Worm (Caenorhabditis elegans) whole organism, young adult: ENCODE measurements around the gene pat-12.

Experiments
- B0019.2 ChIP-seq: fragments of 200-800 bp; sonication (Bioruptor generic); conservative IDR thresholded peaks from 2 replicates; pipeline ENCODE4 v1.3.6; 2022; ENCODE audit warnings: missing genetic modification reagents, missing genetic modification characterization, missing compliant biosample characterization
- B0035.1 ChIP-seq: sonication (generic microtip); optimal IDR thresholded peaks from 2 replicates; lab custom pipeline; 2016; ENCODE audit warnings: missing genetic modification characterization, mild to moderate bottlenecking, missing compliant biosample characterization, missing genotype, missing genetic modification reagents
- D2030.7 ChIP-seq: fragments of 200-800 bp; sonication (Bioruptor generic); IDR thresholded peaks from 2 replicates; pipeline ENCODE4 v1.3.6; 2022; ENCODE audit warnings: missing genetic modification reagents, missing genetic modification characterization, missing compliant biosample characterization
- F22D6.2 ChIP-seq: sonication (generic microtip); optimal IDR thresholded peaks from 2 replicates; lab custom pipeline; 2016; ENCODE audit warnings: mild to moderate bottlenecking, missing genetic modification characterization, missing compliant biosample characterization
- F33H1.4 ChIP-seq: fragments of 200-800 bp; sonication (Bioruptor generic); IDR thresholded peaks from 2 replicates; pipeline ENCODE4 v1.3.6; 2022; ENCODE audit warnings: missing genetic modification reagents, missing genetic modification characterization, missing compliant biosample characterization
- Y67H2A.10 ChIP-seq: fragments of 200-800 bp; sonication (Bioruptor generic); conservative IDR thresholded peaks from 2 replicates; pipeline ENCODE4 v1.3.6; 2022; ENCODE audit warnings: missing genetic modification reagents, missing genetic modification characterization, missing compliant biosample characterization
- Y79H2A.3 ChIP-seq: fragments of 200-800 bp; sonication (Bioruptor generic); conservative IDR thresholded peaks from 2 replicates; pipeline ENCODE4 v1.3.6; 2022; ENCODE audit warnings: missing genetic modification reagents, missing genetic modification characterization, missing compliant biosample characterization
- aptf-2 ChIP-seq: fragments of 200-800 bp; sonication (Bioruptor generic); conservative IDR thresholded peaks from 2 replicates; pipeline ENCODE4 v1.3.6; 2022; ENCODE audit warnings: missing genetic modification reagents, missing genetic modification characterization, missing compliant biosample characterization
- atf-7 ChIP-seq: sonication (generic microtip); optimal IDR thresholded peaks from 2 replicates; lab custom pipeline; 2017; ENCODE audit warnings: mild to moderate bottlenecking, missing genetic modification characterization, missing compliant biosample characterization
- athp-1 ChIP-seq: sonication (generic microtip); optimal IDR thresholded peaks from 2 replicates; lab custom pipeline; 2017; ENCODE audit warnings: mild to moderate bottlenecking, missing genetic modification characterization, missing compliant biosample characterization
- attf-3 ChIP-seq: fragments of 200-800 bp; sonication (Bioruptor generic); conservative IDR thresholded peaks from 2 replicates; pipeline ENCODE4 v1.3.6; 2022; ENCODE audit warnings: missing genetic modification reagents, missing genetic modification characterization, missing compliant biosample characterization
- bed-1 ChIP-seq: fragments of 200-800 bp; sonication (Bioruptor generic); IDR thresholded peaks from 2 replicates; pipeline ENCODE4 v1.3.6; 2022; ENCODE audit warnings: missing genetic modification reagents, missing genetic modification characterization, missing compliant biosample characterization
- cebp-1 ChIP-seq, 2 experiments: fragments of 200-800 bp in 1 of 2; sonication (Bioruptor generic) in 1 of 2; sonication (generic microtip) in 1 of 2; IDR thresholded peaks in 1 of 2; optimal IDR thresholded peaks in 1 of 2; 2 replicates each; pipeline versions ENCODE4 v1.3.6 to Lab custom; 2017 to 2022; ENCODE audit warnings: missing compliant biosample characterization in 2 of 2, missing genetic modification characterization in 2 of 2, mild to moderate bottlenecking in 1 of 2, missing genetic modification reagents in 1 of 2, moderate library complexity in 1 of 2
- ceh-27 ChIP-seq: fragments of 200-800 bp; sonication (Bioruptor generic); optimal IDR thresholded peaks from 2 replicates; lab custom pipeline; 2018; ENCODE audit warnings: mild to moderate bottlenecking, missing genetic modification characterization, moderate library complexity, missing compliant biosample characterization
- ceh-40 ChIP-seq: fragments of 200-800 bp; sonication (Bioruptor generic); IDR thresholded peaks from 2 replicates; pipeline ENCODE4 v1.3.6; 2022; ENCODE audit warnings: missing genetic modification characterization, missing compliant biosample characterization
- chd-7 ChIP-seq: sonication (generic microtip); optimal IDR thresholded peaks from 2 replicates; lab custom pipeline; 2016; ENCODE audit warnings: mild to moderate bottlenecking, missing genetic modification characterization, moderate library complexity, missing compliant biosample characterization
- dox-1 ChIP-seq: fragments of 200-800 bp; sonication (Bioruptor generic); IDR thresholded peaks from 2 replicates; pipeline ENCODE4 v1.3.6; 2022; ENCODE audit warnings: missing genetic modification reagents, missing genetic modification characterization, missing compliant biosample characterization
- dpff-1 ChIP-seq: sonication (generic microtip); optimal IDR thresholded peaks from 2 replicates; lab custom pipeline; 2017; ENCODE audit warnings: mild to moderate bottlenecking, missing genetic modification characterization, missing compliant biosample characterization
- efl-1 ChIP-seq: fragments of 150-350 bp; optimal IDR thresholded peaks from 2 replicates; lab custom pipeline; 2014; ENCODE audit warnings: missing biosample characterization, missing genetic modification reagents, missing genetic modification characterization
- egl-18 ChIP-seq: fragments of 200-800 bp; sonication (Bioruptor generic); IDR thresholded peaks from 2 replicates; pipeline ENCODE4 v1.3.6; 2022; ENCODE audit warnings: missing genetic modification reagents, missing genetic modification characterization, missing compliant biosample characterization
- egrh-3 ChIP-seq: fragments of 200-800 bp; sonication (Bioruptor generic); IDR thresholded peaks from 2 replicates; pipeline ENCODE4 v1.3.6; 2022; ENCODE audit warnings: missing genetic modification reagents, missing genetic modification characterization, missing compliant biosample characterization
- fkh-3 ChIP-seq: sonication (generic microtip); optimal IDR thresholded peaks from 2 replicates; lab custom pipeline; 2016; ENCODE audit warnings: mild to moderate bottlenecking, missing genetic modification characterization, missing compliant biosample characterization
- hrde-1 ChIP-seq: sonication (generic microtip); optimal IDR thresholded peaks from 2 replicates; lab custom pipeline; 2016; ENCODE audit warnings: missing genetic modification characterization, mild to moderate bottlenecking, missing compliant biosample characterization, moderate library complexity, missing genotype, missing genetic modification reagents, borderline replicate concordance
- hsf-1 ChIP-seq: fragments of 200-800 bp; sonication (Bioruptor generic); IDR thresholded peaks from 2 replicates; pipeline ENCODE4 v1.3.6; 2022; ENCODE audit warnings: missing genetic modification reagents, missing genetic modification characterization, missing compliant biosample characterization
- let-607 ChIP-seq, 2 experiments: fragments of 200-800 bp in 1 of 2; sonication (Bioruptor generic) in 1 of 2; sonication (generic microtip) in 1 of 2; optimal IDR thresholded peaks; 2 replicates each; lab custom pipeline; 2016 to 2018; ENCODE audit warnings: mild to moderate bottlenecking in 2 of 2, missing compliant biosample characterization in 2 of 2, missing genetic modification characterization in 2 of 2, moderate library complexity in 2 of 2, missing genotype in 1 of 2
- lin-35 ChIP-seq, 3 experiments: fragments of 150-350 bp in 2 of 3; sonication (generic microtip) in 1 of 3; optimal IDR thresholded peaks; 2 replicates each; lab custom pipeline; 2014 to 2018; ENCODE audit warnings: missing biosample characterization in 3 of 3, missing genetic modification characterization in 3 of 3, missing genetic modification reagents in 3 of 3
- lir-1 ChIP-seq: fragments of 200-800 bp; sonication (Bioruptor generic); conservative IDR thresholded peaks from 2 replicates; pipeline ENCODE4 v1.3.6; 2022; ENCODE audit warnings: missing genetic modification reagents, missing genetic modification characterization, missing compliant biosample characterization
- mxl-1 ChIP-seq: sonication (generic microtip); optimal IDR thresholded peaks from 2 replicates; lab custom pipeline; 2016; ENCODE audit warnings: missing genetic modification characterization, missing compliant biosample characterization
- nhr-179 ChIP-seq: sonication (generic microtip); optimal IDR thresholded peaks from 2 replicates; lab custom pipeline; 2016; ENCODE audit warnings: mild to moderate bottlenecking, missing genetic modification characterization, missing compliant biosample characterization
- nhr-80 ChIP-seq: sonication (generic microtip); optimal IDR thresholded peaks from 2 replicates; lab custom pipeline; 2016; ENCODE audit warnings: missing genetic modification characterization, missing compliant biosample characterization
- pbrm-1 ChIP-seq: fragments of 200-800 bp; sonication (Bioruptor generic); IDR thresholded peaks from 2 replicates; pipeline ENCODE4 v1.3.6; 2022; ENCODE audit warnings: missing genetic modification reagents, missing genetic modification characterization, missing compliant biosample characterization
- rcor-1 ChIP-seq: fragments of 200-800 bp; sonication (Bioruptor generic); IDR thresholded peaks from 2 replicates; pipeline ENCODE4 v1.3.6; 2022; ENCODE audit warnings: missing genetic modification reagents, missing genetic modification characterization, missing compliant biosample characterization
- repo-1 ChIP-seq: sonication (generic microtip); optimal IDR thresholded peaks from 2 replicates; lab custom pipeline; 2017; ENCODE audit warnings: mild to moderate bottlenecking, missing genetic modification characterization, missing compliant biosample characterization
- sdz-38 ChIP-seq: sonication (generic microtip); optimal IDR thresholded peaks from 2 replicates; lab custom pipeline; 2016; ENCODE audit warnings: missing genotype, missing genetic modification characterization, missing compliant biosample characterization
- snpc-4 ChIP-seq, 5 experiments: fragments of 150-350 bp in 1 of 5; sonication (generic microtip) in 4 of 5; optimal IDR thresholded peaks; 2 replicates each; lab custom pipeline; 2014 to 2018; ENCODE audit warnings: missing genetic modification characterization in 5 of 5, missing biosample characterization in 3 of 5, antibody characterized with exemption in 2 of 5, mild to moderate bottlenecking in 2 of 5, missing compliant biosample characterization in 2 of 5, missing genotype in 2 of 5, moderate library complexity in 2 of 5, missing genetic modification reagents in 1 of 5
- tbp1 ChIP-seq: fragments of 200-800 bp; sonication (Bioruptor generic); optimal IDR thresholded peaks from 2 replicates; lab custom pipeline; 2018; ENCODE audit warnings: mild to moderate bottlenecking, missing genetic modification characterization, missing compliant biosample characterization
- tbx-9 ChIP-seq: sonication (generic microtip); optimal IDR thresholded peaks from 2 replicates; lab custom pipeline; 2016; ENCODE audit warnings: borderline replicate concordance, missing genetic modification characterization, inconsistent platforms, missing compliant biosample characterization
- unc-130 ChIP-seq: sonication (generic microtip); optimal IDR thresholded peaks from 2 replicates; lab custom pipeline; 2016; ENCODE audit warnings: missing genetic modification reagents, missing genetic modification characterization, missing compliant biosample characterization
- zfh-2 ChIP-seq: fragments of 200-800 bp; sonication (Bioruptor generic); conservative IDR thresholded peaks from 2 replicates; pipeline ENCODE4 v1.3.6; 2022; ENCODE audit warnings: missing genetic modification reagents, missing genetic modification characterization, missing compliant biosample characterization
- ztf-22 ChIP-seq: fragments of 200-800 bp; sonication (Bioruptor generic); optimal IDR thresholded peaks from 2 replicates; lab custom pipeline; 2018; ENCODE audit warnings: mild to moderate bottlenecking, missing genetic modification characterization, moderate library complexity, missing compliant biosample characterization
- ztf-28 ChIP-seq: fragments of 200-800 bp; sonication (Bioruptor generic); IDR thresholded peaks from 2 replicates; pipeline ENCODE4 v1.3.6; 2022; ENCODE audit warnings: missing genetic modification reagents, missing genetic modification characterization, missing compliant biosample characterization

The pat-12 gene

ce11 chrIII:728074-728473, 24.2 kb downstream of the pat-12 start:
- TF ChIP-seq egrh-3, result peak; percentile 33; the same call in 1 of the 2 replicates
- no peak for TF ChIP-seq D2030.7 (GFP tag; lab: Robert Waterston, UW)

- TF ChIP-seq let-607 (tag; optimal IDR thresholded peaks at IDR 0.05; lab: Kevin White, UChicago), result no peak
- no peak for TF ChIP-seq efl-1
- no peak for TF ChIP-seq ceh-40 (GFP tag; lab: Robert Waterston, UW)
- no peak for TF ChIP-seq fkh-3 (tag; lab: Kevin White, UChicago)
- no peak for TF ChIP-seq sdz-38
- TF ChIP-seq nhr-179 (tag; lab: Kevin White, UChicago), result no peak
- no peak for TF ChIP-seq athp-1 (tag; lab: Kevin White, UChicago)
- no peak for TF ChIP-seq attf-3 (GFP tag; lab: Robert Waterston, UW)
- TF ChIP-seq, all 124 proteins: peak for 0
Observed at ce11 chrIII:724819-725218, 27.4 kb downstream of the pat-12 start, which contains the start of gene flp-24. Gene flp-24, plus strand, starts transcription at chrIII:725119.

- TF ChIP-seq nhr-80 (tag; lab: Kevin White, UChicago) (no peak), pbrm-1 (no peak), dox-1 (GFP tag; lab: Robert Waterston, UW) (no peak), zfh-2 (GFP tag; lab: Robert Waterston, UW) (peak; percentile 43; the same call in 1 of the 2 replicates)
Observed at ce11 chrIII:710042-710441, 42.2 kb downstream of the pat-12 start.

- TF ChIP-seq efl-1, result no peak
- peak; percentile 44; the same call in 1 of the 2 replicates for TF ChIP-seq rcor-1
- no peak for TF ChIP-seq repo-1 (tag; lab: Kevin White, UChicago)
- peak; percentile 28; the same call in 1 of the 2 replicates for TF ChIP-seq F33H1.4 (GFP tag; lab: Robert Waterston, UW)
- TF ChIP-seq mxl-1 (tag; lab: Kevin White, UChicago), result peak; percentile 59
- TF ChIP-seq dpff-1, result no peak
- TF ChIP-seq nhr-179 (tag; lab: Kevin White, UChicago), result peak; percentile 1
- no peak for TF ChIP-seq B0019.2
- TF ChIP-seq F22D6.2 (tag; lab: Kevin White, UChicago), result no peak
- TF ChIP-seq Y67H2A.10, result no peak
- no peak; the same call in 1 of the 2 replicates for TF ChIP-seq hsf-1
- TF ChIP-seq tbx-9 (tag; lab: Kevin White, UChicago), result no peak
- no peak for TF ChIP-seq aptf-2 (GFP tag; lab: Robert Waterston, UW)
- TF ChIP-seq dox-1 (GFP tag; lab: Robert Waterston, UW), result peak; percentile 66
- TF ChIP-seq cebp-1 (GFP tag; IDR thresholded peaks at IDR 0.05; lab: Robert Waterston, UW), result no peak
- TF ChIP-seq cebp-1 (tag; optimal IDR thresholded peaks at IDR 0.05; lab: Kevin White, UChicago), result peak; percentile 49
- no peak for TF ChIP-seq egrh-3
- TF ChIP-seq ztf-28 (GFP tag; lab: Robert Waterston, UW), result no peak
- TF ChIP-seq lin-35 (GFP tag; optimal IDR thresholded peaks at IDR 0.05; lab: Kevin White, UChicago), result no peak
- TF ChIP-seq chd-7 (tag; lab: Kevin White, UChicago), result peak; percentile 71
- TF ChIP-seq tbp1 (GFP tag; lab: Kevin White, UChicago), result peak; percentile 83
- TF ChIP-seq zfh-2 (GFP tag; lab: Robert Waterston, UW), result peak; percentile 27; the same call in 1 of the 2 replicates
- no peak for TF ChIP-seq egl-18
- TF ChIP-seq atf-7, result no peak
- TF ChIP-seq lir-1, result no peak; the same call in 1 of the 2 replicates
- TF ChIP-seq hrde-1 (tag; lab: Kevin White, UChicago), result peak; percentile 45
- TF ChIP-seq ceh-27 (GFP tag; lab: Kevin White, UChicago), result peak; percentile 20
- no peak for TF ChIP-seq snpc-4 (GFP tag; optimal IDR thresholded peaks at IDR 0.05; lab: Kevin White, UChicago)
- no peak for TF ChIP-seq snpc-4 (tag; optimal IDR thresholded peaks at IDR 0.05; lab: Kevin White, UChicago)
- TF ChIP-seq Y79H2A.3 (GFP tag; lab: Robert Waterston, UW), result 0 out of 2 replicates have a peak, but pooled peaks have one; percentile 47
- TF ChIP-seq unc-130 (GFP tag; lab: Kevin White, UChicago), result peak; percentile 27
- peak; percentile 68; the same call in 1 of the 2 replicates for TF ChIP-seq bed-1
- peak in 1 of 2 experiments; percentile 28 for TF ChIP-seq let-607 (tag; optimal IDR thresholded peaks at IDR 0.05; lab: Kevin White, UChicago)
- no peak for TF ChIP-seq ztf-22 (GFP tag; lab: Kevin White, UChicago)
- peak; percentile 21 for TF ChIP-seq B0035.1 (tag; lab: Kevin White, UChicago)
Observed at ce11 chrIII:698814-699213, 53.4 kb downstream of the pat-12 start.
